Fruit fly (Drosophila melanogaster) whole organism, wandering third instar larva: Measurements from ENCODE around the gene CG32945.

Source experiments
- CG9705 ChIP-seq: fragments of 200-800 bp; sonication (Bioruptor generic); optimal IDR thresholded peaks from 2 replicates; lab custom pipeline; 2018; ENCODE audit warnings: missing biosample characterization, mild to moderate bottlenecking, missing genetic modification characterization
- N ChIP-seq: fragments of >200 bp; optimal IDR thresholded peaks from 2 replicates; lab custom pipeline; 2018; ENCODE audit warnings: missing biosample characterization, missing external identifiers, missing genetic modification characterization
- Vsx2 ChIP-seq: fragments of 200-300, 225-300 bp; sonication (Bioruptor generic); optimal IDR thresholded peaks from 2 replicates; lab custom pipeline; 2018; ENCODE audit warnings: missing biosample characterization, missing genetic modification characterization; ENCODE audit not compliant: partially characterized antibody
- h ChIP-seq: fragments of 200-800 bp; sonication (Bioruptor generic); optimal IDR thresholded peaks from 3 replicates; lab custom pipeline; 2016; ENCODE audit warnings: missing biosample characterization, mild to moderate bottlenecking, missing genetic modification characterization
- jim ChIP-seq: fragments of 175-275, 200-325 bp; sonication (Bioruptor generic); optimal IDR thresholded peaks from 2 replicates; lab custom pipeline; 2016; ENCODE audit warnings: missing biosample characterization, mild to moderate bottlenecking, missing genetic modification characterization
- lola ChIP-seq: fragments of >200 bp; optimal IDR thresholded peaks from 2 replicates; lab custom pipeline; 2017; ENCODE audit warnings: missing biosample characterization, missing genetic modification characterization
- rgr ChIP-seq: fragments of 200-800 bp; sonication (Bioruptor generic); optimal IDR thresholded peaks from 3 replicates; lab custom pipeline; 2016; ENCODE audit warnings: missing biosample characterization, mild to moderate bottlenecking, missing genetic modification characterization
- usp ChIP-seq: fragments of >200 bp; optimal IDR thresholded peaks from 2 replicates; lab custom pipeline; 2017; ENCODE audit warnings: missing biosample characterization, missing genetic modification characterization

dm6 chr3R:4530972-4531371, 47.5 kb downstream of the CG32945 start:
- no peak for TF ChIP-seq rgr (GFP tag; lab: Kevin White, UChicago)
- no peak for TF ChIP-seq h (GFP tag; lab: Kevin White, UChicago)
- no peak for TF ChIP-seq N
- no peak for TF ChIP-seq lola (GFP tag; lab: Kevin White, UChicago)
- no peak for TF ChIP-seq Vsx2
- no peak for TF ChIP-seq usp (GFP tag; lab: Kevin White, UChicago)
- no peak for TF ChIP-seq jim (GFP tag; lab: Kevin White, UChicago)
- no peak for TF ChIP-seq CG9705 (GFP tag; lab: Kevin White, UChicago)
